Fruit fly (Drosophila melanogaster) whole organism, embryonic: ENCODE data around the gene Notum.

ENCODE experiments used
- Asciz ChIP-seq: fragments of 200-800 bp; sonication (Bioruptor generic); optimal IDR thresholded peaks from 2 replicates; lab custom pipeline; 2017; ENCODE audit warnings: missing biosample characterization, mild to moderate bottlenecking, missing genetic modification characterization, missing genetic modification reagents
- Bdp1 ChIP-seq: fragments of 200-800 bp; sonication (Bioruptor generic); optimal IDR thresholded peaks from 3 replicates; lab custom pipeline; 2016; ENCODE audit warnings: missing biosample characterization, missing genetic modification characterization
- CG10565 ChIP-seq: fragments of 200-800 bp; sonication (Bioruptor generic); optimal IDR thresholded peaks from 3 replicates; lab custom pipeline; 2016; ENCODE audit warnings: missing biosample characterization, mild to moderate bottlenecking, missing genetic modification characterization
- CG10959 ChIP-seq: fragments of 200-800 bp; sonication (Bioruptor generic); IDR thresholded peaks from 2 replicates; pipeline ENCODE4 v1.3.6; 2022; ENCODE audit warnings: missing biosample characterization, missing genetic modification characterization
- CG11504 ChIP-seq: fragments of 200-800 bp; sonication (Bioruptor generic); optimal IDR thresholded peaks from 3 replicates; lab custom pipeline; 2019; ENCODE audit warnings: missing biosample characterization, mild to moderate bottlenecking, missing genetic modification characterization, moderate library complexity
- CG13894 ChIP-seq: fragments of 200-800 bp; sonication (Bioruptor generic); optimal IDR thresholded peaks from 3 replicates; lab custom pipeline; 2018; ENCODE audit warnings: missing biosample characterization, mild to moderate bottlenecking, missing genetic modification characterization, moderate library complexity
- CG14441 ChIP-seq: fragments of 200-800 bp; sonication (Bioruptor generic); IDR thresholded peaks from 2 replicates; pipeline ENCODE4 v1.3.6; 2022; ENCODE audit warnings: missing biosample characterization, missing genetic modification characterization
- CG15011 ChIP-seq: fragments of 200-800 bp; sonication (Bioruptor generic); optimal IDR thresholded peaks from 3 replicates; lab custom pipeline; 2018; ENCODE audit warnings: missing biosample characterization, mild to moderate bottlenecking, missing genetic modification characterization
- CG1529 ChIP-seq: fragments of 200-800 bp; sonication (Bioruptor generic); optimal IDR thresholded peaks from 3 replicates; lab custom pipeline; 2018; ENCODE audit warnings: missing biosample characterization, missing genetic modification characterization
- CG15696 ChIP-seq: fragments of 200-800 bp; sonication (Bioruptor generic); optimal IDR thresholded peaks from 2 replicates; lab custom pipeline; 2019; ENCODE audit warnings: missing biosample characterization, mild to moderate bottlenecking, missing genetic modification characterization, moderate library complexity
- CG1602 ChIP-seq: fragments of 200-800 bp; sonication (Bioruptor generic); optimal IDR thresholded peaks from 3 replicates; lab custom pipeline; 2016; ENCODE audit warnings: missing biosample characterization, missing genetic modification characterization
- CG1603 ChIP-seq: fragments of 200-800 bp; sonication (Bioruptor generic); optimal IDR thresholded peaks from 2 replicates; lab custom pipeline; 2019; ENCODE audit warnings: missing biosample characterization, mild to moderate bottlenecking, missing genetic modification characterization, moderate library complexity
- CG17359 ChIP-seq: fragments of 200-800 bp; sonication (Bioruptor generic); optimal IDR thresholded peaks from 3 replicates; lab custom pipeline; 2018; ENCODE audit warnings: missing biosample characterization, mild to moderate bottlenecking, missing genetic modification characterization, moderate library complexity
- CG17802 ChIP-seq: fragments of 200-800 bp; sonication (Bioruptor generic); optimal IDR thresholded peaks from 2 replicates; lab custom pipeline; 2018; ENCODE audit warnings: missing biosample characterization, mild to moderate bottlenecking, missing genetic modification characterization, moderate library complexity
- CG31388 ChIP-seq: fragments of 200-800 bp; sonication (Bioruptor generic); optimal IDR thresholded peaks from 2 replicates; lab custom pipeline; 2016; ENCODE audit warnings: missing biosample characterization, missing genetic modification characterization
- CG3163 ChIP-seq: fragments of 200-800 bp; sonication (Bioruptor generic); optimal IDR thresholded peaks from 3 replicates; lab custom pipeline; 2016; ENCODE audit warnings: missing biosample characterization, missing genetic modification characterization
- CG32532 ChIP-seq: fragments of 200-800 bp; sonication (Bioruptor generic); IDR thresholded peaks from 2 replicates; pipeline ENCODE4 v1.3.6; 2022; ENCODE audit warnings: missing biosample characterization, missing genetic modification characterization
- CG34224 ChIP-seq: fragments of 200-800 bp; sonication (Bioruptor generic); IDR thresholded peaks from 3 replicates; pipeline ENCODE4 v1.3.6; 2022; ENCODE audit warnings: missing biosample characterization, missing genetic modification characterization; ENCODE audit not compliant: partially characterized antibody
- CG3995 ChIP-seq: fragments of 200-800 bp; sonication (Bioruptor generic); optimal IDR thresholded peaks from 3 replicates; lab custom pipeline; 2016; ENCODE audit warnings: missing biosample characterization, missing genetic modification characterization
- CG42726 ChIP-seq: fragments of 200-800 bp; sonication (Bioruptor generic); IDR thresholded peaks from 2 replicates; pipeline ENCODE4 v1.3.6; 2022; ENCODE audit warnings: missing biosample characterization, missing genetic modification characterization; ENCODE audit not compliant: partially characterized antibody
- CG4707 ChIP-seq: fragments of 200-800 bp; sonication (Bioruptor generic); optimal IDR thresholded peaks from 2 replicates; lab custom pipeline; 2018; ENCODE audit warnings: missing biosample characterization, mild to moderate bottlenecking, missing genetic modification characterization, moderate library complexity
- CG6254 ChIP-seq: fragments of 200-800 bp; sonication (Bioruptor generic); optimal IDR thresholded peaks from 3 replicates; lab custom pipeline; 2017; ENCODE audit warnings: mild to moderate bottlenecking, missing biosample characterization, missing genetic modification reagents, missing genetic modification characterization
- CG6765 ChIP-seq: fragments of 200-800 bp; sonication (Bioruptor generic); optimal IDR thresholded peaks from 3 replicates; lab custom pipeline; 2017; ENCODE audit warnings: missing biosample characterization, mild to moderate bottlenecking, missing genetic modification characterization
- CG7987 ChIP-seq: fragments of 200-800 bp; sonication (Bioruptor generic); optimal IDR thresholded peaks from 2 replicates; lab custom pipeline; 2018; ENCODE audit warnings: missing biosample characterization, mild to moderate bottlenecking, missing genetic modification characterization, moderate library complexity
- CG8359 ChIP-seq: fragments of 200-800 bp; sonication (Bioruptor generic); optimal IDR thresholded peaks from 2 replicates; lab custom pipeline; 2017; ENCODE audit warnings: missing biosample characterization, mild to moderate bottlenecking, missing genetic modification characterization, borderline replicate concordance
- CG9609 ChIP-seq: fragments of 200-800 bp; sonication (Bioruptor generic); optimal IDR thresholded peaks from 3 replicates; lab custom pipeline; 2016; ENCODE audit warnings: missing biosample characterization, missing genetic modification characterization
- D ChIP-seq, 2 experiments: fragments of 200-800 bp in 1 of 2; fragments of >200 bp in 1 of 2; sonication (Bioruptor generic) in 1 of 2; optimal IDR thresholded peaks; 2 replicates in 1 of 2; 3 replicates in 1 of 2; lab custom pipeline; 2017; ENCODE audit warnings: mild to moderate bottlenecking in 1 of 2, missing biosample characterization in 1 of 2, missing genetic modification characterization in 1 of 2, missing genetic modification reagents in 1 of 2
- Deaf1 ChIP-seq: fragments of 200-800 bp; optimal IDR thresholded peaks from 3 replicates; lab custom pipeline; 2019; ENCODE audit warnings: missing biosample characterization, mild to moderate bottlenecking, missing genetic modification characterization, moderate library complexity
- Lim3 ChIP-seq: fragments of 200-800 bp; sonication (Bioruptor generic); IDR thresholded peaks from 2 replicates; pipeline ENCODE4 v1.3.6; 2022; ENCODE audit warnings: missing biosample characterization, missing genetic modification characterization
- NC2α ChIP-seq: fragments of 200-800 bp; sonication (Bioruptor generic); optimal IDR thresholded peaks from 2 replicates; lab custom pipeline; 2016; ENCODE audit warnings: missing biosample characterization, missing genetic modification characterization
- NC2β ChIP-seq: fragments of 200-800 bp; sonication (Bioruptor generic); optimal IDR thresholded peaks from 2 replicates; lab custom pipeline; 2016; ENCODE audit warnings: missing biosample characterization, missing genetic modification characterization
- Oaz ChIP-seq: fragments of 200-800 bp; sonication (Bioruptor generic); IDR thresholded peaks from 2 replicates; pipeline ENCODE4 v1.3.6; 2022; ENCODE audit warnings: missing biosample characterization, missing genetic modification characterization
- Oli ChIP-seq: fragments of 200-800 bp; sonication (Bioruptor generic); optimal IDR thresholded peaks from 2 replicates; lab custom pipeline; 2018; ENCODE audit warnings: missing biosample characterization, mild to moderate bottlenecking, missing genetic modification characterization, moderate library complexity
- Pdp1 ChIP-seq, 2 experiments: fragments of 200-800 bp; sonication (Bioruptor generic); optimal IDR thresholded peaks; 3 replicates each; lab custom pipeline; 2016; ENCODE audit warnings: missing biosample characterization in 2 of 2, missing genetic modification characterization in 2 of 2, mild to moderate bottlenecking in 1 of 2, moderate library complexity in 1 of 2
- Ravus ChIP-seq: fragments of 200-800 bp; sonication (Bioruptor generic); IDR thresholded peaks from 2 replicates; pipeline ENCODE4 v1.3.6; 2022; ENCODE audit warnings: missing biosample characterization, missing genetic modification characterization
- Six4 ChIP-seq: fragments of 200-800 bp; sonication (Bioruptor generic); optimal IDR thresholded peaks from 2 replicates; lab custom pipeline; 2016; ENCODE audit warnings: missing biosample characterization, missing genetic modification characterization
- Tbp ChIP-seq: fragments of >200 bp; optimal IDR thresholded peaks from 2 replicates; lab custom pipeline; 2018; ENCODE audit warnings: missing biosample characterization, missing genetic modification characterization
- az2 ChIP-seq: fragments of 200-800 bp; sonication (Bioruptor generic); optimal IDR thresholded peaks from 3 replicates; lab custom pipeline; 2016; ENCODE audit warnings: missing biosample characterization, missing genetic modification characterization
- btn ChIP-seq: fragments of 200-800 bp; sonication (Bioruptor generic); optimal IDR thresholded peaks from 2 replicates; lab custom pipeline; 2016; ENCODE audit warnings: missing biosample characterization, missing genetic modification characterization
- ci ChIP-seq: fragments of 200-800 bp; sonication (Bioruptor generic); IDR thresholded peaks from 3 replicates; pipeline ENCODE4 v1.3.6; 2022; ENCODE audit warnings: missing biosample characterization, missing genetic modification characterization
- dysf ChIP-seq: fragments of 200-800 bp; sonication (Bioruptor generic); IDR thresholded peaks from 3 replicates; pipeline ENCODE4 v1.3.6; 2022; ENCODE audit warnings: missing biosample characterization, missing genetic modification characterization
- hb ChIP-seq: fragments of 200-800 bp; sonication (Bioruptor generic); IDR thresholded peaks from 3 replicates; pipeline ENCODE4 v1.3.6; 2022; ENCODE audit warnings: missing biosample characterization, missing genetic modification characterization; ENCODE audit not compliant: partially characterized antibody
- hth ChIP-seq: fragments of >200 bp; optimal IDR thresholded peaks from 2 replicates; lab custom pipeline; 2017; ENCODE audit warnings: inconsistent platforms
- kay ChIP-seq: fragments of 200-800 bp; sonication (Bioruptor generic); optimal IDR thresholded peaks from 2 replicates; lab custom pipeline; 2016; ENCODE audit warnings: missing biosample characterization, missing genetic modification characterization
- nerfin-1 ChIP-seq: fragments of 200-800 bp; sonication (Bioruptor generic); optimal IDR thresholded peaks from 3 replicates; lab custom pipeline; 2019; ENCODE audit warnings: missing biosample characterization, mild to moderate bottlenecking, missing genetic modification characterization, moderate library complexity
- phol ChIP-seq: fragments of 200-800 bp; sonication (Bioruptor generic); optimal IDR thresholded peaks from 3 replicates; lab custom pipeline; 2018; ENCODE audit warnings: missing biosample characterization, mild to moderate bottlenecking, missing genetic modification characterization, moderate library complexity
- rib ChIP-seq: fragments of 200-800 bp; sonication (Bioruptor generic); IDR thresholded peaks from 2 replicates; pipeline ENCODE4 v1.3.6; 2022; ENCODE audit warnings: missing biosample characterization, missing genetic modification characterization
- sna ChIP-seq: fragments of 200-800 bp; sonication (Bioruptor generic); IDR thresholded peaks from 2 replicates; pipeline ENCODE4 v1.3.6; 2022; ENCODE audit warnings: missing biosample characterization, missing genetic modification characterization; ENCODE audit not compliant: partially characterized antibody
- tgo ChIP-seq: fragments of 200-800 bp; sonication (Bioruptor generic); IDR thresholded peaks from 3 replicates; pipeline ENCODE4 v1.3.6; 2022; ENCODE audit warnings: missing biosample characterization, missing genetic modification characterization
- vfl ChIP-seq: fragments of 200-800 bp; sonication (Bioruptor generic); optimal IDR thresholded peaks from 2 replicates; lab custom pipeline; 2016; ENCODE audit warnings: missing biosample characterization, missing genetic modification characterization

Gene Notum

DNA sequence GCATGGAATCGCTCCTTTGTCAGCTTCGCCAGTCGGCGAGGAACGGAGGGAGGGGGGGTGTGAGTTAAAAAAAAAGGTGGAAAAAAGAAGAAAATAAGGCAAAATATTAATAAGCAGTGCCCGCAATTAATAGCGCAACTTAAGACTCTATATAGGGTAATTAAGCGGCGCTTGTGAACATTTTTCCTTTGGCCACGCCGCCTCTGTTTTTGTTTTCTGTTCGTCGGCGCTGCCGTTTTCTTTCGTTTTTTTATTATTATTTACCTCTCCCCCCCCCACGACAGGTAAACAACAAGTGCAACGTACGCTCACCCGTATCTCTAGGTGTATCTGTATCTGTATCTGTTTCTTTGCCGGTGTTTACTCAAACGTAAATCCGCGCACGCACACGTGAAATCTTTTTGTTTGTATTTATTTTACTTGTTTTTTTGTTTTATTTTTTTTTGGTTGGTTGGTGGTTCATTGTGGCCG lies 3.9 kb downstream of the Notum start (continued):
- TF ChIP-seq CG10959 (GFP tag; lab: Robert Waterston, UW) (peak; percentile 48; the same call in 1 of the 2 replicates), CG1529 (GFP tag; lab: Kevin White, UChicago) (peak; percentile 26), NC2α (GFP tag; lab: Kevin White, UChicago) (peak; percentile 14), CG10565 (GFP tag; lab: Kevin White, UChicago) (no peak), CG7987 (GFP tag; lab: Kevin White, UChicago) (peak; percentile 71), Six4 (GFP tag; lab: Kevin White, UChicago) (no peak), rib (GFP tag; lab: Robert Waterston, UW) (peak; percentile 70; the same call in 1 of the 2 replicates), Deaf1 (tag; lab: Kevin White, UChicago) (peak; percentile 8), az2 (GFP tag; lab: Kevin White, UChicago) (peak; percentile 19), Asciz (GFP tag; lab: Kevin White, UChicago) (peak; percentile 78), vfl (GFP tag; lab: Kevin White, UChicago) (no peak), Oli (tag; lab: Kevin White, UChicago) (no peak), NC2β (GFP tag; lab: Kevin White, UChicago) (no peak), CG3163 (peak; percentile 44), CG13894 (tag; lab: Kevin White, UChicago) (no peak), CG14441 (GFP tag; lab: Robert Waterston, UW) (no peak; the same call in 1 of the 2 replicates), btn (peak; percentile 20), CG15011 (GFP tag; lab: Kevin White, UChicago) (peak; percentile 61), CG1603 (no peak), CG6254 (GFP tag; lab: Kevin White, UChicago) (peak; percentile 16), CG8359 (GFP tag; lab: Kevin White, UChicago) (peak; percentile 59), CG15696 (tag; lab: Kevin White, UChicago) (peak; percentile 74), CG1602 (GFP tag; lab: Kevin White, UChicago) (no peak), hb (GFP tag; lab: Robert Waterston, UW) (no peak), CG11504 (peak; percentile 34), Bdp1 (GFP tag; lab: Kevin White, UChicago) (no peak), CG3995 (GFP tag; lab: Kevin White, UChicago) (no peak), tgo (GFP tag; lab: Robert Waterston, UW) (peak; percentile 13; the same call in 1 of the 3 replicates), dysf (peak; percentile 58; the same call in 2 of the 3 replicates), CG6765 (no peak), CG17359 (tag; lab: Kevin White, UChicago) (peak; percentile 48), CG4707 (peak; percentile 19), sna (GFP tag; lab: Robert Waterston, UW) (no peak), Oaz (GFP tag; lab: Robert Waterston, UW) (peak; percentile 6; the same call in 1 of the 2 replicates), CG32532 (GFP tag; lab: Robert Waterston, UW) (peak; percentile 41; the same call in 1 of the 2 replicates), hth (no peak), phol (tag; lab: Kevin White, UChicago) (no peak), D (optimal IDR thresholded peaks at IDR 0.05; lab: Kevin White, UChicago) (no peak), D (GFP tag; optimal IDR thresholded peaks at IDR 0.05; lab: Kevin White, UChicago) (peak; percentile 25), CG9609 (no peak), ci (peak; percentile 60; the same call in 2 of the 3 replicates), CG42726 (no peak), Tbp (GFP tag; lab: Kevin White, UChicago) (no peak), nerfin-1 (tag; lab: Kevin White, UChicago) (peak; percentile 18), CG34224 (GFP tag; lab: Robert Waterston, UW) (no peak), CG17802 (tag; lab: Kevin White, UChicago) (no peak), Lim3 (GFP tag; lab: Robert Waterston, UW) (no peak), Pdp1 (GFP tag; optimal IDR thresholded peaks at IDR 0.05; lab: Kevin White, UChicago) (peak; percentile 3 to 36), Ravus (GFP tag; lab: Robert Waterston, UW) (no peak), CG31388 (GFP tag; lab: Kevin White, UChicago) (no peak), kay (GFP tag; lab: Kevin White, UChicago) (no peak)
